Worm (Caenorhabditis elegans): Measurements from ENCODE around the gene nhr-183.
A peak's percentile ranks its signal among the peaks of the same experiment; 100 is the strongest.

DNA sequence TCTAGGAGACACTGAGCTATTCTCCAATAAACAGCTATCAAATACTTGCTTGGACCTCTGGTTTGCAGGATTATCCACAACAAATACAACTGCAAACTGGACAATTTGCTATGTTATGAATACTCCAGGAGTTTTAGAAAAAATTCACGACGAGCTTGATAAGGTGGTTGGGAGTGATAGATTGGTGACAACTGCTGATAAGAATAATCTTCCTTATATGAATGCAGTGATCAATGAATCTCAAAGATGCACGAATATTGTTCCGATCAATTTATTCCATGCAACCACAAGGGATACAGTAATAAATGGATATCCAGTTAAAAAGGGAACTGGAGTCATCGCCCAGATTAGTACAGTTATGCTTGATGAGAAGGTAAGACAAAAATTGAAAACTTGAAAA lies 12.7 kb downstream of the nhr-183 start:
- TF ChIP-seq fos-1 (tag; optimal IDR thresholded peaks at IDR 0.05) (no peak), skn-1 (tag; optimal IDR thresholded peaks at IDR 0.05) (no peak), elt-1 (tag; optimal IDR thresholded peaks at IDR 0.05) (no peak), fkh-10 (GFP tag; optimal IDR thresholded peaks at IDR 0.05) (no peak), daf-12 (tag; optimal IDR thresholded peaks at IDR 0.05) (no peak), R02D3.7 (tag; optimal IDR thresholded peaks at IDR 0.05) (no peak), ama-1 (optimal IDR thresholded peaks at IDR 0.05) (no peak), nhr-11 (tag; optimal IDR thresholded peaks at IDR 0.05) (no peak), ceh-28 (tag; optimal IDR thresholded peaks at IDR 0.05) (no peak), ceh-82 (tag; optimal IDR thresholded peaks at IDR 0.05) (no peak), elt-2 (tag; optimal IDR thresholded peaks at IDR 0.05) (peak; percentile 55), sea-2 (GFP tag; optimal IDR thresholded peaks at IDR 0.05) (no peak)

Measured in whole organism, L3 larva.